Fruit fly (Drosophila melanogaster) whole organism, prepupa: Measurements from ENCODE around the gene CG3984.

Source experiments
- Blimp-1 ChIP-seq: fragments of 200-800 bp; sonication (Bioruptor generic); optimal IDR thresholded peaks from 3 replicates; lab custom pipeline; 2017; ENCODE audit warnings: missing biosample characterization, missing genetic modification characterization, mild to moderate bottlenecking, moderate library complexity, missing genetic modification reagents
- CG11294 ChIP-seq: fragments of 200-800 bp; sonication (Bioruptor generic); IDR thresholded peaks from 2 replicates; pipeline ENCODE4 v1.3.6; 2022; ENCODE audit warnings: missing biosample characterization, missing genetic modification characterization

DNA sequence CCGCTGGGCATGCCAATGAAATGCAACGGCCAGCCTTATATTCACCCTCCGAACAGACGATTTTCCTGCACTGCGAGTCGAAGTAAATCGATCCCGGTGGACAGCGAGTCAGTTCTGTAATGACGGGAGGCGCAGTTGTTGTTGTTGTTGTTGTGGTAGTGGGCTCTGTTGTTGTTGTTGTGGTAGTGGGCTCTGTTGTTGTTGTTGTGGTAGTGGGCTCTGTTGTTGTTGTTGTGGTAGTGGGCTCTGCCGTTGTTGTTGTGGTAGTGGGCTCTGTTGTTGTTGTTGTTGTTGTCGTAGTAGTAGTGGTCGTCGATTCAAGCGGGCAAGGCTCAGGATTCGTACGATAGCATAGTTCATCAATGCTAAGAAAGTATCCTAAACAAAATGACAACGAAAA lies 933 bp upstream of the CG3984 start:
- TF ChIP-seq CG11294 (GFP tag; lab: Robert Waterston, UW) (no peak), Blimp-1 (GFP tag; lab: Kevin White, UChicago) (no peak)
